Fruit fly (Drosophila melanogaster): ENCODE results near the gene CG15822.

The CG15822 gene

dm6 chr3L:2144355-2144754 lies 19.3 kb downstream of the CG15822 start (continued):
- TF ChIP-seq CG7839 (tag; optimal IDR thresholded peaks at IDR 0.05) (no peak), Xbp1 (GFP tag; optimal IDR thresholded peaks at IDR 0.05) (no peak), CG5953 (GFP tag; IDR thresholded peaks at IDR 0.05) (0 out of 2 replicates have a peak, but pooled peaks have one; percentile 35), Fer2 (tag; optimal IDR thresholded peaks at IDR 0.05) (no peak), CG4424 (GFP tag; optimal IDR thresholded peaks at IDR 0.05) (no peak), CG32767 (GFP tag; IDR thresholded peaks at IDR 0.05) (no peak), Med (GFP tag) (peak; percentile 65), lilli (GFP tag; optimal IDR thresholded peaks at IDR 0.05) (no peak), CG4282 (GFP tag; optimal IDR thresholded peaks at IDR 0.05) (no peak), vvl (GFP tag; IDR thresholded peaks at IDR 0.05) (peak; percentile 56), esg (GFP tag; conservative IDR thresholded peaks at IDR 0.05) (no peak), corto (GFP tag; optimal IDR thresholded peaks at IDR 0.05) (no peak), NC2β (GFP tag; optimal IDR thresholded peaks at IDR 0.05) (no peak), toy (GFP tag; IDR thresholded peaks at IDR 0.05) (no peak), Lhr (GFP tag; optimal IDR thresholded peaks at IDR 0.05) (no peak), Ets65A (GFP tag) (no peak), maf-S (GFP tag; optimal IDR thresholded peaks at IDR 0.05) (no peak)

- no peak for TF ChIP-seq Dek (tag; optimal IDR thresholded peaks at IDR 0.05)
- no peak for TF ChIP-seq CG9817 (tag; optimal IDR thresholded peaks at IDR 0.05)
- TF ChIP-seq CG1603 (tag; optimal IDR thresholded peaks at IDR 0.05) = no peak
- TF ChIP-seq sisA (GFP tag; IDR thresholded peaks at IDR 0.05) = 0 out of 2 replicates have a peak, but pooled peaks have one; percentile 3
- no peak for TF ChIP-seq CG18262 (tag; optimal IDR thresholded peaks at IDR 0.05)
- TF ChIP-seq wdn (GFP tag; IDR thresholded peaks at IDR 0.05) = no peak
- TF ChIP-seq Med (GFP tag) = peak; percentile 32
- TF ChIP-seq CG7839 (tag; optimal IDR thresholded peaks at IDR 0.05) = peak; percentile 28
- TF ChIP-seq Meics (GFP tag; optimal IDR thresholded peaks at IDR 0.05) = no peak
- TF ChIP-seq sens (GFP tag) = peak; percentile 79
- no peak for TF ChIP-seq CG15479 (GFP tag; optimal IDR thresholded peaks at IDR 0.05)
- no peak for TF ChIP-seq CG17829 (tag; optimal IDR thresholded peaks at IDR 0.05)
- TF ChIP-seq wek (GFP tag; optimal IDR thresholded peaks at IDR 0.05) = no peak
- TF ChIP-seq CG9932 (GFP tag; IDR thresholded peaks at IDR 0.05) = no peak
- TF ChIP-seq vnd (GFP tag; IDR thresholded peaks at IDR 0.05; ENCODE audit: partially characterized antibody) = no peak
- TF ChIP-seq Blimp-1 (GFP tag; optimal IDR thresholded peaks at IDR 0.05) = peak; percentile 28
- TF ChIP-seq CG17186 (GFP tag; optimal IDR thresholded peaks at IDR 0.05) = no peak
- TF ChIP-seq CG15269 (tag; optimal IDR thresholded peaks at IDR 0.05) = no peak
- TF ChIP-seq dmrt11E (tag; optimal IDR thresholded peaks at IDR 0.05) = no peak
- no peak for TF ChIP-seq Six4 (GFP tag; optimal IDR thresholded peaks at IDR 0.05)
- TF ChIP-seq crp (GFP tag; optimal IDR thresholded peaks at IDR 0.05) = no peak
- TF ChIP-seq CG17359 (tag; optimal IDR thresholded peaks at IDR 0.05) = no peak
- TF ChIP-seq CG33213 (GFP tag; optimal IDR thresholded peaks at IDR 0.05) = no peak
- TF ChIP-seq Ets97D (GFP tag; optimal IDR thresholded peaks at IDR 0.05) = no peak
- TF ChIP-seq Taf1 (GFP tag; IDR thresholded peaks at IDR 0.05) = no peak
- no peak for TF ChIP-seq CG4424 (GFP tag; optimal IDR thresholded peaks at IDR 0.05)
- no peak for TF ChIP-seq esg (GFP tag; conservative IDR thresholded peaks at IDR 0.05)
- no peak for TF ChIP-seq MESR4 (GFP tag; optimal IDR thresholded peaks at IDR 0.05)
- TF ChIP-seq row (GFP tag; IDR thresholded peaks at IDR 0.05) = peak; percentile 21; the same call in 1 of the 3 replicates
- TF ChIP-seq tio (GFP tag; optimal IDR thresholded peaks at IDR 0.05) = no peak
- no peak for TF ChIP-seq Usf (GFP tag; optimal IDR thresholded peaks at IDR 0.05)
- peak; percentile 52 for TF ChIP-seq CG11504 (tag; optimal IDR thresholded peaks at IDR 0.05)
- 0 out of 3 replicates have a peak, but pooled peaks have one; percentile 12 for TF ChIP-seq dysf (GFP tag; IDR thresholded peaks at IDR 0.05)
- no peak for TF ChIP-seq cas (GFP tag; IDR thresholded peaks at IDR 0.05)
- TF ChIP-seq ci (GFP tag; IDR thresholded peaks at IDR 0.05) = 0 out of 3 replicates have a peak, but pooled peaks have one; percentile 23
- TF ChIP-seq CG17568 (GFP tag; optimal IDR thresholded peaks at IDR 0.05) = no peak
- no peak for TF ChIP-seq dan (GFP tag; IDR thresholded peaks at IDR 0.05)
Measured at dm6 chr3L:2142435-2142834, 21.2 kb downstream of the CG15822 start.

Data from whole organism, embryonic.